Worm (Caenorhabditis elegans) whole organism, L3 larva: ENCODE data around the gene fipr-4.
A peak's percentile ranks its signal among the peaks of the same experiment; 100 is the strongest.

Experiments used
- R02D3.7 ChIP-seq: fragments of 150-350 bp; optimal IDR thresholded peaks from 2 replicates; lab custom pipeline; 2014; ENCODE audit warnings: missing biosample characterization, missing genetic modification characterization
- ZK546.5 ChIP-seq: sonication (generic microtip); optimal IDR thresholded peaks from 2 replicates; lab custom pipeline; 2017; ENCODE audit warnings: missing biosample characterization, missing genetic modification characterization
- ama-1 ChIP-seq: fragments of 150-350 bp; optimal IDR thresholded peaks from 2 replicates; lab custom pipeline; 2018
- ceh-16 ChIP-seq: sonication (generic microtip); optimal IDR thresholded peaks from 2 replicates; lab custom pipeline; 2017; ENCODE audit warnings: missing biosample characterization, missing genetic modification characterization
- ceh-28 ChIP-seq: fragments of 150-350 bp; optimal IDR thresholded peaks from 2 replicates; lab custom pipeline; 2014; ENCODE audit warnings: missing biosample characterization, missing genetic modification reagents, missing genetic modification characterization
- ceh-82 ChIP-seq: fragments of 150-350 bp; optimal IDR thresholded peaks from 2 replicates; lab custom pipeline; 2014; ENCODE audit warnings: missing biosample characterization, missing genetic modification characterization
- ceh-9 ChIP-seq: sonication (generic microtip); optimal IDR thresholded peaks from 2 replicates; lab custom pipeline; 2018; ENCODE audit warnings: missing biosample characterization, missing genetic modification characterization
- elt-2 ChIP-seq: sonication (generic microtip); optimal IDR thresholded peaks from 2 replicates; lab custom pipeline; 2016; ENCODE audit warnings: missing genetic modification reagents, mild to moderate bottlenecking, missing genetic modification characterization, missing compliant biosample characterization
- fkh-10 ChIP-seq: sonication (generic microtip); optimal IDR thresholded peaks from 2 replicates; lab custom pipeline; 2017; ENCODE audit warnings: missing biosample characterization, missing genetic modification reagents, missing genetic modification characterization
- fkh-2 ChIP-seq: fragments of 150-350 bp; optimal IDR thresholded peaks from 2 replicates; lab custom pipeline; 2014; ENCODE audit warnings: missing biosample characterization, missing genetic modification reagents, missing genetic modification characterization
- jun-1 ChIP-seq: fragments of 150-350 bp; optimal IDR thresholded peaks from 2 replicates; lab custom pipeline; 2014; ENCODE audit warnings: missing biosample characterization, missing genetic modification reagents, missing genetic modification characterization
- lin-15B ChIP-seq: fragments of 150-350 bp; optimal IDR thresholded peaks from 2 replicates; lab custom pipeline; 2014; ENCODE audit warnings: missing biosample characterization, missing genetic modification characterization
- lin-39 ChIP-seq: fragments of 150-350 bp; optimal IDR thresholded peaks from 2 replicates; lab custom pipeline; 2018; ENCODE audit warnings: missing biosample characterization, missing genetic modification reagents, missing genetic modification characterization
- lsy-12 ChIP-seq: sonication (generic microtip); optimal IDR thresholded peaks from 2 replicates; lab custom pipeline; 2016; ENCODE audit warnings: mild to moderate bottlenecking, missing genetic modification characterization, missing compliant biosample characterization
- nfya-1 ChIP-seq: sonication (generic microtip); optimal IDR thresholded peaks from 2 replicates; lab custom pipeline; 2017; ENCODE audit warnings: missing genetic modification characterization, mild to moderate bottlenecking, missing compliant biosample characterization, antibody characterized with exemption, moderate library complexity; ENCODE audit not compliant: insufficient read depth
- nhr-11 ChIP-seq: fragments of 150-350 bp; optimal IDR thresholded peaks from 2 replicates; lab custom pipeline; 2014; ENCODE audit warnings: missing biosample characterization, missing genetic modification characterization
- nhr-12 ChIP-seq: fragments of 150-350 bp; optimal IDR thresholded peaks from 2 replicates; lab custom pipeline; 2014; ENCODE audit warnings: missing biosample characterization, missing genetic modification characterization
- nhr-25 ChIP-seq: sonication (generic microtip); optimal IDR thresholded peaks from 2 replicates; lab custom pipeline; 2017; ENCODE audit warnings: missing biosample characterization, missing genetic modification characterization
- nhr-28 ChIP-seq: fragments of 150-350 bp; optimal IDR thresholded peaks from 2 replicates; lab custom pipeline; 2014; ENCODE audit warnings: missing biosample characterization, missing genetic modification characterization
- nhr-43 ChIP-seq: sonication (generic microtip); optimal IDR thresholded peaks from 2 replicates; lab custom pipeline; 2016; ENCODE audit warnings: mild to moderate bottlenecking, missing genetic modification characterization, missing compliant biosample characterization; ENCODE audit not compliant: poor library complexity, severe bottlenecking
- nhr-67 ChIP-seq: fragments of 150-350 bp; optimal IDR thresholded peaks from 2 replicates; lab custom pipeline; 2014; ENCODE audit warnings: missing biosample characterization, missing genetic modification characterization
- nhr-76 ChIP-seq: fragments of 150-350 bp; sonication (generic microtip); optimal IDR thresholded peaks from 5 replicates; lab custom pipeline; 2014; ENCODE audit warnings: missing biosample characterization, missing genetic modification characterization
- pha-4 ChIP-seq: fragments of 150-350 bp; optimal IDR thresholded peaks from 2 replicates; lab custom pipeline; 2014; ENCODE audit warnings: missing biosample characterization, missing genetic modification reagents, missing genetic modification characterization
- pqm-1 ChIP-seq: fragments of 150-350 bp; optimal IDR thresholded peaks from 2 replicates; lab custom pipeline; 2017; ENCODE audit warnings: missing biosample characterization, missing genetic modification characterization, inconsistent platforms
- unc-39 ChIP-seq: sonication (generic microtip); optimal IDR thresholded peaks from 4 replicates; lab custom pipeline; 2017; ENCODE audit warnings: missing biosample characterization, missing genetic modification characterization

The fipr-4 gene

ce11 chrV:10270214-10270613 is 42.0 kb upstream of the fipr-4 start, which contains the start of gene ric-4:
ric-4 (minus strand) TSS chrV:10270314.
- no peak for TF ChIP-seq ceh-82 (tag; lab: Kevin White, UChicago)
- TF ChIP-seq nhr-11 (tag; lab: Kevin White, UChicago), result no peak
- no peak for TF ChIP-seq nhr-76 (tag; lab: Kevin White, UChicago)
- TF ChIP-seq jun-1 (tag; lab: Kevin White, UChicago), result no peak
- TF ChIP-seq nhr-12, result no peak
- no peak for TF ChIP-seq ceh-16
- no peak for TF ChIP-seq fkh-2 (tag; lab: Kevin White, UChicago)

- TF ChIP-seq ceh-9 (no peak), unc-39 (no peak), ceh-16 (no peak)
These were observed 37.8 kb upstream of the fipr-4 start for ce11 chrV:10266050-10266449.

ce11 chrV:10265019-10265418 is 36.8 kb upstream of the fipr-4 start:
- peak; percentile 58 for TF ChIP-seq pha-4 (tag; lab: Kevin White, UChicago)
- TF ChIP-seq nhr-28 (tag; lab: Kevin White, UChicago), result no peak

- TF ChIP-seq ceh-28 (no peak), nhr-25 (no peak), R02D3.7 (tag; lab: Kevin White, UChicago) (no peak), lsy-12 (no peak), ama-1 (lab: Kevin White, UChicago) (no peak), ceh-9 (no peak)
These were observed 32.2 kb upstream of the fipr-4 start, which contains the start of gene sri-18 for ce11 chrV:10260460-10260859. sri-18 (minus strand) TSS chrV:10260560.

- no peak for TF ChIP-seq lin-39 (tag; lab: Kevin White, UChicago)
- TF ChIP-seq unc-39, result no peak
- TF ChIP-seq fkh-10 (GFP tag; lab: Kevin White, UChicago), result no peak
- peak; percentile 81 for TF ChIP-seq elt-2 (tag; lab: Kevin White, UChicago)
- peak; percentile 70 for TF ChIP-seq pha-4 (tag; lab: Kevin White, UChicago)
- TF ChIP-seq pqm-1, result peak; percentile 84
- TF ChIP-seq jun-1 (tag; lab: Kevin White, UChicago), result peak; percentile 27
- TF ChIP-seq, all 47 proteins: peak for 4
These were observed 27.8 kb upstream of the fipr-4 start, which contains the start of gene nhr-232 for ce11 chrV:10256050-10256449. nhr-232 (plus strand) TSS chrV:10256170.

- TF ChIP-seq pqm-1, result peak; percentile 32
- peak; percentile 7 for TF ChIP-seq nfya-1 (tag; lab: Kevin White, UChicago)
- peak; percentile 13 for TF ChIP-seq elt-2 (tag; lab: Kevin White, UChicago)
- peak; percentile 62 for TF ChIP-seq pha-4 (tag; lab: Kevin White, UChicago)
- TF ChIP-seq ZK546.5 (tag; lab: Kevin White, UChicago), result no peak
These were observed 26.8 kb upstream of the fipr-4 start, which contains the start of gene rop-1 for ce11 chrV:10255005-10255472. rop-1 (minus strand) TSS chrV:10255055.

- TF ChIP-seq ama-1 (lab: Kevin White, UChicago) (peak; percentile 53), pqm-1 (no peak)
These were observed 24.4 kb upstream of the fipr-4 start for ce11 chrV:10252682-10253081.

ce11 chrV:10249515-10249914 is 21.3 kb upstream of the fipr-4 start:
- no peak for TF ChIP-seq nhr-43
- no peak for TF ChIP-seq nhr-67 (tag; lab: Kevin White, UChicago)
- TF ChIP-seq ceh-9, result no peak
- no peak for TF ChIP-seq jun-1 (tag; lab: Kevin White, UChicago)
- TF ChIP-seq lin-15B (tag; lab: Kevin White, UChicago), result no peak
- no peak for TF ChIP-seq ceh-28
- TF ChIP-seq ama-1 (lab: Kevin White, UChicago), result no peak
- no peak for TF ChIP-seq lin-39 (tag; lab: Kevin White, UChicago)
- no peak for TF ChIP-seq pqm-1
- no peak for TF ChIP-seq fkh-2 (tag; lab: Kevin White, UChicago)
- no peak for TF ChIP-seq ZK546.5 (tag; lab: Kevin White, UChicago)
